Fruit fly (Drosophila melanogaster) ovary, adult (tissue): ENCODE results near the gene CG45218.

ENCODE experiments used
- CG17801 ChIP-seq: fragments of 200-800 bp; optimal IDR thresholded peaks from 2 replicates; lab custom pipeline; 2019; ENCODE audit warnings: missing biosample characterization, mild to moderate bottlenecking, missing genetic modification characterization, moderate library complexity; ENCODE audit not compliant: partially characterized antibody

Gene CG45218

dm6 chr3R:15275158-15275623 is 15.4 kb downstream of the CG45218 start, which contains the start of the genes Cp190 and CG4338:
Gene Cp190 (minus strand): TSS chr3R:15275241.
Gene CG4338 (plus strand): TSS chr3R:15275522.
- peak; percentile 99 for TF ChIP-seq CG17801 (GFP tag; lab: Kevin White, UChicago)

- TF ChIP-seq CG17801 (GFP tag; lab: Kevin White, UChicago) = no peak
These were observed 21.7 kb downstream of the CG45218 start for dm6 chr3R:15268856-15269255.

dm6 chr3R:15268426-15268825 is 22.2 kb downstream of the CG45218 start, which contains the start of the genes CG14864 and Zip88E:
Gene CG14864 (minus strand): TSS chr3R:15268538.
Gene Zip88E (plus strand): TSS chr3R:15268662.
- peak; percentile 21 for TF ChIP-seq CG17801 (GFP tag; lab: Kevin White, UChicago)

- peak; percentile 54 for TF ChIP-seq CG17801 (GFP tag; lab: Kevin White, UChicago)
These were observed 25.1 kb downstream of the CG45218 start, which contains the start of gene ATPsynO for dm6 chr3R:15265406-15266040. Gene ATPsynO (plus strand): TSS chr3R:15265591.

- TF ChIP-seq CG17801 (GFP tag; lab: Kevin White, UChicago) = no peak
These were observed 26.7 kb downstream of the CG45218 start for dm6 chr3R:15263946-15264345.

dm6 chr3R:15262710-15263672 is 27.6 kb downstream of the CG45218 start, which contains the start of the genes eIF2gamma and Set:
Gene eIF2gamma (minus strand): TSS chr3R:15263458.
Gene Set (plus strand): TSS chr3R:15263552.
- peak; percentile 38 for TF ChIP-seq CG17801 (GFP tag; lab: Kevin White, UChicago)

- no peak for TF ChIP-seq CG17801 (GFP tag; lab: Kevin White, UChicago)
These were observed 40.1 kb downstream of the CG45218 start for dm6 chr3R:15250454-15250853.

dm6 chr3R:15249735-15250134 is 40.9 kb downstream of the CG45218 start, which contains the start of gene CG42404:
Gene CG42404 (plus strand): TSS chr3R:15250094.
- no peak for TF ChIP-seq CG17801 (GFP tag; lab: Kevin White, UChicago)

- no peak for TF ChIP-seq CG17801 (GFP tag; lab: Kevin White, UChicago)
These were observed 41.6 kb downstream of the CG45218 start, which contains the start of gene Amt for dm6 chr3R:15249037-15249436. Gene Amt (minus strand): TSS chr3R:15249137.

dm6 chr3R:15246601-15247000 is 44.0 kb downstream of the CG45218 start:
- no peak for TF ChIP-seq CG17801 (GFP tag; lab: Kevin White, UChicago)

dm6 chr3R:15243452-15243851 is 47.1 kb downstream of the CG45218 start:
- TF ChIP-seq CG17801 (GFP tag; lab: Kevin White, UChicago) = no peak

dm6 chr3R:15243046-15243356 is 47.6 kb downstream of the CG45218 start:
- no peak for TF ChIP-seq CG17801 (GFP tag; lab: Kevin White, UChicago)

dm6 chr3R:15242186-15243045 is 48.2 kb downstream of the CG45218 start, which contains the start of the genes tefu and Hsc70-4:
Gene tefu (minus strand): TSS chr3R:15242236.
Gene Hsc70-4 (plus strand): TSS chr3R:15242687.
- peak; percentile 50 for TF ChIP-seq CG17801 (GFP tag; lab: Kevin White, UChicago)
